Fruit fly (Drosophila melanogaster) S2 (cell line): ENCODE results near the gene mirr.

ENCODE experiments used
- CG8478 ChIP-seq: fragments of >200 bp; optimal IDR thresholded peaks from 2 replicates; lab custom pipeline; 2018
- CTCF ChIP-seq, 2 experiments: fragments of >200 bp; optimal IDR thresholded peaks; 2 replicates each; lab custom pipeline; 2018

Gene mirr

DNA sequence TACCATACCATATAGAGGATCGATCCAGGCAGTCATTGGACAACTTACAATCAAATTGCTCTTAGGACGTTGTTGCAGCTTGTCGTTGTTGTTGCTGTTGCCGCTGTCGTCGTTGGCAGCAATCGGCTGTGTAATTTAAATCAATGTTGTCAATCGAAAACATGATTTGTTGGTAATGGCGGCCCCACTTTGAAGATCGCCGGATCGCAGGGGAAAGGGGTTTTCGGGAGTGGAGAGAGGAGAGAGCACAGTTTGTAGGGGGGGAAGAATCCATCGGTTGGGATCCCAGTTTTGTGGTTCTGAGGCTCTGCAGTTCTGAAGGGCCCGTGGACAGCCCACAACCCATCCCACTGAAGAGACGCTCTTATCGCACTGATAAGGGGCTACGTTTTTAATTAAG, 2.3 kb downstream of the mirr start:
- TF ChIP-seq CTCF (optimal IDR thresholded peaks at IDR 0.05; lab: Kevin White, UChicago) = no peak
- no peak for TF ChIP-seq CG8478 (lab: Kevin White, UChicago)

DNA sequence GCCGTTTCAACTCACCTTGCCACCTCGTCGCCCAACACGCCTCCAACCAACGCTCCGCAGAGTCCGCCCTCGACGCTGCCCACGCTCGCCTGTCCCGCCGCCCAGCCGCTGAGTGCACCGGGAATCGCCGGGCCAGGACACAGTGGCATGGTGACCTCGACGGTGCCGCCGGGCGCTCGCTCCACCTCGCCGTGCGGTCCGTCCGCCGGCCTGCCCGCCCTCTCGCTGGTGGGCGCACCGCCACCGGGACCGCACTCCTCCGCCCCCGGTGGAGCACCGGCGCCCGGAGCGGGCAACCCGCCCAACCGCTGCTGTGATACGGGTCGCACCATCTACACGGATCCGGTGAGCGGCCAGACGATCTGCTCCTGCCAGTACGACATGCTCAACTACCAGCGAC, 3.1 kb downstream of the mirr start:
- no peak for TF ChIP-seq CG8478 (lab: Kevin White, UChicago)
- no peak for TF ChIP-seq CTCF (optimal IDR thresholded peaks at IDR 0.05; lab: Kevin White, UChicago)

dm6 chr3L:12697531-12697930, 4.1 kb downstream of the mirr start:
- TF ChIP-seq CG8478 (lab: Kevin White, UChicago) = no peak
- no peak for TF ChIP-seq CTCF (optimal IDR thresholded peaks at IDR 0.05; lab: Kevin White, UChicago)

dm6 chr3L:12698236-12698635, 4.8 kb downstream of the mirr start:
- no peak for TF ChIP-seq CG8478 (lab: Kevin White, UChicago)
- no peak for TF ChIP-seq CTCF (optimal IDR thresholded peaks at IDR 0.05; lab: Kevin White, UChicago)

dm6 chr3L:12700509-12700995, 7.1 kb downstream of the mirr start:
- TF ChIP-seq CG8478 (lab: Kevin White, UChicago) = no peak
- no peak for TF ChIP-seq CTCF (optimal IDR thresholded peaks at IDR 0.05; lab: Kevin White, UChicago)

DNA sequence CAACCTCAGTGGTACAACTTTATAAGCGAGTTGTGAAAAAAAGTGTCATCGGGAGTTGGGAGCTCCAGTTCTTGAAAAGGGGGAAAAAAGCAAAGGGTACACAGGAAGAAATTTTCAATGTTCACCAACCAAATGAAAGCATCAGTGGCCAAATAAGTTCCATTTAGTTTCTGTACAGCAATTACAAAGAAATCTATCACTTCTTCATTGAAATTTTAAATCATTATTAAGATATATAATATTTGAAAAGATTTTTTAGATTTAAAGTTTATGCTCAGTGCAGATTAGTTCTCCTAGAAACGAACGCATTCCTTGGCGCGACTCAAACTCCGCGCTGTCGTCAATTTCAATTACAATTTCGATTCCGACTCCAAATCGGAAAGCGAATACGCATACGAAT, 7.9 kb downstream of the mirr start:
- TF ChIP-seq CTCF (optimal IDR thresholded peaks at IDR 0.05; lab: Kevin White, UChicago) = no peak
- no peak for TF ChIP-seq CG8478 (lab: Kevin White, UChicago)

DNA sequence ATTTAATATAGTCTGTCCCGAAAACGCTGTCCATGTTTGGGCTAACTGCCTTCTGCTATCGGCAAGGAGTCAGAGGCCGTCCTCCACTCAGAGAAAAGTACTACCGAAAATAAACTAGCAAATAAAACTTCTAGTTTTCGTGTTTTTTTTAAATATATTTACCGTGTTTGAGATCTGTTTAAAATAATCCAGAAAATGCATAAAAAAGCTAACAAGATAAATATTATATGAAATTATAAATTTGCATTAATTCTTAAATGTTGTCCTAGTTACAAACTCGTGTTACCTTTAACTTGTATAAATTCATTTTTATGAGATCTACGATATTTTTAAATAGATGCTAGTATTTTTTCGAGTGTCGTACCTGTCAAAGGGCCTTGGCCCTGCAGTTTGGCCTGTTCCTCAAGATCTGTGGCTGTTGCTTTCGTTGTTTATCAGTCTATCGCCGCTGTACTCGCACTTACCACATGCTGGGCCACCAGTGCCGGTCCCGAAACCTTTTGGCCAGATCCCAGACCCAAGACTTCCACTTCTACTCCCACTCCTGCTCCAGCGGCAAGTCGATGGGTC, 10.1 kb downstream of the mirr start:
- TF ChIP-seq CTCF (optimal IDR thresholded peaks at IDR 0.05; lab: Kevin White, UChicago) = no peak
- TF ChIP-seq CG8478 (lab: Kevin White, UChicago) = no peak

- TF ChIP-seq CG8478 (lab: Kevin White, UChicago) (no peak), CTCF (optimal IDR thresholded peaks at IDR 0.05; lab: Kevin White, UChicago) (no peak)
These were observed 10.9 kb downstream of the mirr start for dm6 chr3L:12704335-12704734.

- TF ChIP-seq CG8478 (lab: Kevin White, UChicago) = no peak
- TF ChIP-seq CTCF (optimal IDR thresholded peaks at IDR 0.05; lab: Kevin White, UChicago) = no peak
These were observed 11.9 kb downstream of the mirr start for dm6 chr3L:12705377-12705776.

DNA sequence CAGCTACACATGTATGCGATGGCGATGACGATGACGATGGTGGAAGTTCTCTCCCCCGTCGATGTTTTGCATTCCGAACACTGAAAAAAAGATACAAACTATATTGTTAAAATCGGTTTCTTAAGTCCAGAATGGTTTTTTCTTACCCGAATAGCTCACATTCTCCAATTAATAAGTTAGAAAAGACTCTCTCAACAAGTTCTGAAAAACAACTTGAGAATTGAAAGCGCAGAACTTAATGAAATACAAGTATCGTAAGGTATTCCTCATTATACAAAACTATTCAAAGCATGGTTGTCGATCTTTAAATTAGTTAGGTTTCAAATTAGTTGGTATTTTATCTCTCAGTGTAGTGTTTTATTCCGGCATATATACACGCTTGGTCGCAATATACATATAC, 13.0 kb downstream of the mirr start:
- no peak for TF ChIP-seq CTCF (optimal IDR thresholded peaks at IDR 0.05; lab: Kevin White, UChicago)
- no peak for TF ChIP-seq CG8478 (lab: Kevin White, UChicago)

DNA sequence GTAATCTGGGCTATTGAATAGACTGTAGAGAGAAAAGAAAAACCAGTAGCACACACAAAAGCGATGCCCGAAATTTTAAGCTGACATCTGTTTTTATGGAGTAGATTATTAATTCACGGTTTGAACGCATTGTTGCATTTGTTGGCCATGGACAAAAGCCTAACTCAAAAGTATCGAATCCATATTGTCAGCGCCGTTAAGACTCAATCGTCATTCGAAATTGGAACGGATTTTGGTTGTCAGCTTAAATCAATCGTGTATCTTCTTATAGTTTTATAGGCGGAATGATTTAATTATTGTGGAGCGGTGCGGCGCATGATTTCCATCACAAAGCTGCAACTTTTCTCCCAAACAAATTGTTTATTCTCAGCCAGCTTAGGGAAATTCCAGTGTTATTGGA, 18.0 kb downstream of the mirr start:
- no peak for TF ChIP-seq CTCF (optimal IDR thresholded peaks at IDR 0.05; lab: Kevin White, UChicago)
- no peak for TF ChIP-seq CG8478 (lab: Kevin White, UChicago)

DNA sequence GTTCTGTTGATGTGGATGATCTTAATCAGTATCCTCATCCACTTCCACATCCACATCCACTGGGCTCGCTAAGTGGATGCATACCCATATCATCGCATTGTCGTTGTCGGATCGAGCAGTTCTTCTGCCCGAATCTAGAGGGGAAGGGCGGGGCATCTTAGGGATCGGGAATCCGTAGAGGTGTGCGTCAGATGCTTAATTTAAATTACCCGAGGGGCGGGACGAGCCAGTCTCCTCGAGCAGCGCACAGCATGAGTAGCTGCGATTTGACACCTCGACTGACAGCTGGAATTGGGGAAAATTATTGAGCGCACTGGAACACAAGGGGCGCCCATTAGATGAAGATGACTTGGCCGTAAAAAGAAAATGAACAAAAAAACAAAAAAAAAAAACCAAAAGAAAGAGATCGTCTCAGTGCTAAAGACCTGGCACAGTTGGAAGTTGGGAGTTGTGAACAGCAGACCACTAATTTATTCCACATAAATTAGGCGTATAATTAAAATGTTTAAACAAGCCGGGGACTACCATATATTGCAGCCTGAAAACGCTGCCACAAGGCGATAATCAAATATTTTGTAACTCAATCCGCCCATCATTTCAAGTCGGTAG, 21.3 kb downstream of the mirr start:
- TF ChIP-seq CG8478 (lab: Kevin White, UChicago) = no peak
- TF ChIP-seq CTCF (optimal IDR thresholded peaks at IDR 0.05; lab: Kevin White, UChicago) = no peak

- no peak for TF ChIP-seq CG8478 (lab: Kevin White, UChicago)
- TF ChIP-seq CTCF (optimal IDR thresholded peaks at IDR 0.05; lab: Kevin White, UChicago) = no peak
These were observed 23.2 kb downstream of the mirr start for dm6 chr3L:12716661-12717060.

- TF ChIP-seq CTCF (optimal IDR thresholded peaks at IDR 0.05; lab: Kevin White, UChicago) (no peak), CG8478 (lab: Kevin White, UChicago) (no peak)
These were observed 24.2 kb downstream of the mirr start for dm6 chr3L:12717621-12718020.

DNA sequence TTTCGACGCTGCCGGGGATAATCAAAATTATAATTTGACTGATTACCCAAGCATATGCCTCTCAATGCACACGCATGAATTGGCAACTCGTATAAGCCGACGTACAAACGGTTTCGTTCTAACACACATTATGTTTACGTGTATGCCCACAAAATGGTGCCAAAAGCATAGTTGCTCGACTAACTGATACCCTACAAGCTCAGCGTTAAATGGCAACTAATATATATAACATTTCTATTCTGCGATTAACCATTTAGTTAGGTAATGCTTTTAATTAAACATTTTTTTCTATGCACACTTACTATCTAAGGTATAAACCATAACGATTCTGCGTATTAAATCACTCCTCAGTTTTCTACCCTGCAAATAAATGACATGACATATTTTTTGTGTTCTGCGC, 27.3 kb downstream of the mirr start:
- TF ChIP-seq CTCF (optimal IDR thresholded peaks at IDR 0.05; lab: Kevin White, UChicago) = no peak
- no peak for TF ChIP-seq CG8478 (lab: Kevin White, UChicago)

DNA sequence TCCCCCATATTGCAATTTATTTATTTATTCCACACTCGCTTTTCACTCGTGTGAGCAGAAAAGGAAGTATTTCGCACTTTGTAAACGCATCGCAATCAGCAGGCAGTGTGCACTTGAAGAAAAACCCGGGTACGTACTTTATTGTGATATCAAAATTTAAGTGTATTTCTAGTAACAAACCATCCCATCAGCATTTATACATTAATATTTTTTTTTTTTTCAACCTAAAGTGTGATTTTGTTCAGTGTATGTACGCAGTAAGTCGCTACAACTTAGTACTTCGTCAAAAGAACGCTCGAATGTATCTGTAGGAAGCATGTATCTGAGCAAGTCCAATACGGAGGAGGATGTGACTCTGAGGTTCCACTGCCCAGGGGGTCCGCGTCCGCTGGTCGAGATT, 32.3 kb downstream of the mirr start:
- TF ChIP-seq CTCF (optimal IDR thresholded peaks at IDR 0.05; lab: Kevin White, UChicago) (no peak), CG8478 (lab: Kevin White, UChicago) (no peak)
